Worm (Caenorhabditis elegans): ENCODE results near the gene F36H5.8.

- TF ChIP-seq nhr-11 (tag; optimal IDR thresholded peaks at IDR 0.05) (no peak), aha-1 (tag) (no peak), zag-1 (tag; optimal IDR thresholded peaks at IDR 0.05) (no peak), madf-5 (GFP tag; IDR thresholded peaks at IDR 0.05) (no peak)
Observed at ce11 chrII:1735145-1735544, 15.3 kb downstream of the F36H5.8 start.

Measured in whole organism, L4 larva.